Fruit fly (Drosophila melanogaster) whole organism, embryonic: ENCODE measurements around the gene Rbm13.

Experiments used
- CG10209 ChIP-seq: fragments of 200-800 bp; sonication (Bioruptor generic); optimal IDR thresholded peaks from 3 replicates; lab custom pipeline; 2017; ENCODE audit warnings: missing biosample characterization, mild to moderate bottlenecking, missing genetic modification characterization, missing genetic modification reagents
- CG11247 ChIP-seq: fragments of 200-800 bp; sonication (Bioruptor generic); IDR thresholded peaks from 2 replicates; pipeline ENCODE4 v1.3.6; 2022; ENCODE audit warnings: missing biosample characterization, missing genetic modification characterization
- CG11723 ChIP-seq: fragments of 200-800 bp; sonication (Bioruptor generic); optimal IDR thresholded peaks from 2 replicates; lab custom pipeline; 2017; ENCODE audit warnings: missing biosample characterization, mild to moderate bottlenecking, missing genetic modification characterization
- CG12769 ChIP-seq: fragments of 200-800 bp; sonication (Bioruptor generic); optimal IDR thresholded peaks from 2 replicates; lab custom pipeline; 2019; ENCODE audit warnings: missing biosample characterization, mild to moderate bottlenecking, missing genetic modification characterization, moderate library complexity
- CG13624 ChIP-seq: fragments of 200-800 bp; sonication (Bioruptor generic); optimal IDR thresholded peaks from 2 replicates; lab custom pipeline; 2016; ENCODE audit warnings: missing biosample characterization, missing genetic modification characterization
- CG15479 ChIP-seq: fragments of 200-800 bp; sonication (Bioruptor generic); optimal IDR thresholded peaks from 3 replicates; lab custom pipeline; 2019; ENCODE audit warnings: missing biosample characterization, mild to moderate bottlenecking, missing genetic modification characterization, moderate library complexity
- CG18011 ChIP-seq: fragments of 200-800 bp; sonication (Bioruptor generic); optimal IDR thresholded peaks from 2 replicates; lab custom pipeline; 2017; ENCODE audit warnings: missing biosample characterization, missing genetic modification characterization, mild to moderate bottlenecking, moderate library complexity, missing genotype
- CG2678 ChIP-seq: fragments of 200-800 bp; sonication (Bioruptor generic); optimal IDR thresholded peaks from 3 replicates; lab custom pipeline; 2019; ENCODE audit warnings: missing biosample characterization, mild to moderate bottlenecking, missing genetic modification characterization, moderate library complexity
- CG2875 ChIP-seq: fragments of 200-800 bp; sonication (Bioruptor generic); optimal IDR thresholded peaks from 2 replicates; lab custom pipeline; 2017; ENCODE audit warnings: missing biosample characterization, mild to moderate bottlenecking, missing genetic modification characterization, missing genetic modification reagents
- CG31365 ChIP-seq: fragments of 200-800 bp; sonication (Bioruptor generic); optimal IDR thresholded peaks from 2 replicates; lab custom pipeline; 2018; ENCODE audit warnings: missing biosample characterization, mild to moderate bottlenecking, missing genetic modification characterization
- CG3281 ChIP-seq: fragments of 200-800 bp; sonication (Bioruptor generic); optimal IDR thresholded peaks from 3 replicates; lab custom pipeline; 2017; ENCODE audit warnings: missing biosample characterization, mild to moderate bottlenecking, missing genetic modification characterization
- CG3847 ChIP-seq: fragments of 200-800 bp; sonication (Bioruptor generic); IDR thresholded peaks from 2 replicates; pipeline ENCODE4 v1.3.6; 2022; ENCODE audit warnings: missing biosample characterization, missing genetic modification characterization
- CG4707 ChIP-seq: fragments of 200-800 bp; sonication (Bioruptor generic); optimal IDR thresholded peaks from 2 replicates; lab custom pipeline; 2018; ENCODE audit warnings: missing biosample characterization, mild to moderate bottlenecking, missing genetic modification characterization, moderate library complexity
- CG6254 ChIP-seq: fragments of 200-800 bp; sonication (Bioruptor generic); optimal IDR thresholded peaks from 3 replicates; lab custom pipeline; 2017; ENCODE audit warnings: mild to moderate bottlenecking, missing biosample characterization, missing genetic modification reagents, missing genetic modification characterization
- CG7839 ChIP-seq: fragments of 200-800 bp; sonication (Bioruptor generic); optimal IDR thresholded peaks from 3 replicates; lab custom pipeline; 2018; ENCODE audit warnings: missing biosample characterization, mild to moderate bottlenecking, missing genetic modification characterization, moderate library complexity
- CG7928 ChIP-seq: fragments of 200-800 bp; sonication (Bioruptor generic); optimal IDR thresholded peaks from 2 replicates; lab custom pipeline; 2017; ENCODE audit warnings: missing biosample characterization, mild to moderate bottlenecking, missing genetic modification characterization
- CG8359 ChIP-seq: fragments of 200-800 bp; sonication (Bioruptor generic); optimal IDR thresholded peaks from 2 replicates; lab custom pipeline; 2017; ENCODE audit warnings: missing biosample characterization, mild to moderate bottlenecking, missing genetic modification characterization, borderline replicate concordance
- Camta ChIP-seq: fragments of 200-800 bp; sonication (Bioruptor generic); optimal IDR thresholded peaks from 2 replicates; lab custom pipeline; 2016; ENCODE audit warnings: missing biosample characterization, missing genetic modification characterization
- Dek ChIP-seq: fragments of 200-800 bp; sonication (Bioruptor generic); optimal IDR thresholded peaks from 3 replicates; lab custom pipeline; 2019; ENCODE audit warnings: missing biosample characterization, mild to moderate bottlenecking, missing genetic modification characterization, moderate library complexity
- Dp ChIP-seq: fragments of 200-800 bp; sonication (Bioruptor generic); optimal IDR thresholded peaks from 2 replicates; lab custom pipeline; 2018; ENCODE audit warnings: missing biosample characterization, mild to moderate bottlenecking, missing genetic modification characterization, moderate library complexity
- ERR ChIP-seq: fragments of 200-800 bp; sonication (Bioruptor generic); optimal IDR thresholded peaks from 2 replicates; lab custom pipeline; 2016; ENCODE audit warnings: missing biosample characterization, missing genetic modification characterization
- GATAe ChIP-seq: fragments of 200-800 bp; sonication (Bioruptor generic); conservative IDR thresholded peaks from 2 replicates; pipeline ENCODE4 v1.3.6; 2022; ENCODE audit warnings: missing biosample characterization, missing genetic modification characterization
- HmgZ ChIP-seq: fragments of 200-800 bp; sonication (Bioruptor generic); optimal IDR thresholded peaks from 2 replicates; lab custom pipeline; 2018; ENCODE audit warnings: missing biosample characterization, mild to moderate bottlenecking, missing genetic modification characterization
- Hr51 ChIP-seq, 2 experiments: fragments of 200-800 bp; sonication (Bioruptor generic); optimal IDR thresholded peaks; 2 replicates in 1 of 2; 3 replicates in 1 of 2; lab custom pipeline; 2016 to 2018; ENCODE audit warnings: missing biosample characterization in 2 of 2, missing genetic modification characterization in 2 of 2, mild to moderate bottlenecking in 1 of 2, moderate library complexity in 1 of 2
- MBD-R2 ChIP-seq: fragments of 200-800 bp; sonication (Bioruptor generic); IDR thresholded peaks from 2 replicates; pipeline ENCODE4 v1.3.6; 2022; ENCODE audit warnings: missing biosample characterization, missing genetic modification characterization
- PHDP ChIP-seq: fragments of 200-800 bp; sonication (Bioruptor generic); optimal IDR thresholded peaks from 3 replicates; lab custom pipeline; 2018; ENCODE audit warnings: missing biosample characterization, mild to moderate bottlenecking, missing genetic modification characterization, moderate library complexity
- Poxn ChIP-seq: fragments of 200-800 bp; sonication (Bioruptor generic); IDR thresholded peaks from 2 replicates; pipeline ENCODE4 v1.3.6; 2022; ENCODE audit warnings: missing biosample characterization, missing genetic modification characterization
- Scr ChIP-seq: fragments of 200-800 bp; sonication (Bioruptor generic); IDR thresholded peaks from 2 replicates; pipeline ENCODE4 v1.3.6; 2022; ENCODE audit warnings: missing biosample characterization, missing genetic modification characterization; ENCODE audit not compliant: partially characterized antibody
- Six4 ChIP-seq: fragments of 200-800 bp; sonication (Bioruptor generic); optimal IDR thresholded peaks from 2 replicates; lab custom pipeline; 2016; ENCODE audit warnings: missing biosample characterization, missing genetic modification characterization
- Tbp ChIP-seq: fragments of >200 bp; optimal IDR thresholded peaks from 2 replicates; lab custom pipeline; 2018; ENCODE audit warnings: missing biosample characterization, missing genetic modification characterization
- ato ChIP-seq: fragments of 200-800 bp; sonication (Bioruptor generic); IDR thresholded peaks from 2 replicates; pipeline ENCODE4 v1.3.6; 2022; ENCODE audit warnings: missing biosample characterization, missing genetic modification characterization; ENCODE audit not compliant: partially characterized antibody
- bab2 ChIP-seq: fragments of 200-800 bp; sonication (Bioruptor generic); optimal IDR thresholded peaks from 2 replicates; lab custom pipeline; 2016; ENCODE audit warnings: missing biosample characterization, missing genetic modification characterization
- br ChIP-seq: fragments of >200 bp; optimal IDR thresholded peaks from 2 replicates; lab custom pipeline; 2017
- chinmo ChIP-seq: fragments of 200-800 bp; sonication (Bioruptor generic); IDR thresholded peaks from 4 replicates; pipeline ENCODE4 v1.3.6; 2022; ENCODE audit warnings: missing biosample characterization, missing genetic modification characterization; ENCODE audit not compliant: partially characterized antibody
- crol ChIP-seq: fragments of 200-800 bp; sonication (Bioruptor generic); IDR thresholded peaks from 2 replicates; pipeline ENCODE4 v1.3.6; 2022; ENCODE audit warnings: missing biosample characterization, missing genetic modification characterization
- eve ChIP-seq, 2 experiments: fragments of >200 bp; optimal IDR thresholded peaks; 2 replicates each; lab custom pipeline; 2017; ENCODE audit warnings: missing biosample characterization in 2 of 2, missing genetic modification characterization in 2 of 2
- fd3F ChIP-seq: fragments of 200-800 bp; sonication (Bioruptor generic); optimal IDR thresholded peaks from 2 replicates; lab custom pipeline; 2018; ENCODE audit warnings: missing biosample characterization, mild to moderate bottlenecking, missing genetic modification characterization, moderate library complexity
- grau ChIP-seq: fragments of 200-800 bp; optimal IDR thresholded peaks from 3 replicates; lab custom pipeline; 2019; ENCODE audit warnings: missing biosample characterization, mild to moderate bottlenecking, missing genetic modification characterization, moderate library complexity
- h ChIP-seq: fragments of >200 bp; optimal IDR thresholded peaks from 2 replicates; lab custom pipeline; 2017
- nmo ChIP-seq: fragments of 200-800 bp; sonication (Bioruptor generic); optimal IDR thresholded peaks from 2 replicates; lab custom pipeline; 2018; ENCODE audit warnings: missing biosample characterization, mild to moderate bottlenecking, missing genetic modification characterization, moderate library complexity
- pfk ChIP-seq: fragments of 200-800 bp; sonication (Bioruptor generic); optimal IDR thresholded peaks from 2 replicates; lab custom pipeline; 2018; ENCODE audit warnings: missing biosample characterization, mild to moderate bottlenecking, missing genetic modification characterization, moderate library complexity
- phol ChIP-seq: fragments of 200-800 bp; sonication (Bioruptor generic); optimal IDR thresholded peaks from 3 replicates; lab custom pipeline; 2018; ENCODE audit warnings: missing biosample characterization, mild to moderate bottlenecking, missing genetic modification characterization, moderate library complexity
- prd ChIP-seq, 3 experiments: fragments of >200 bp in 2 of 3; fragments of 200-800 bp in 1 of 3; sonication (Bioruptor generic) in 1 of 3; optimal IDR thresholded peaks in 2 of 3; IDR thresholded peaks in 1 of 3; 2 replicates in 2 of 3; 3 replicates in 1 of 3; pipeline versions ENCODE4 v1.3.6 to Lab custom; 2017 to 2022; ENCODE audit warnings: missing biosample characterization in 1 of 3, missing genetic modification characterization in 1 of 3
- psq ChIP-seq: fragments of 200-800 bp; sonication (Bioruptor generic); optimal IDR thresholded peaks from 2 replicates; lab custom pipeline; 2017; ENCODE audit warnings: missing biosample characterization, missing genetic modification characterization
- schlank ChIP-seq: fragments of 200-800 bp; sonication (Bioruptor generic); optimal IDR thresholded peaks from 2 replicates; lab custom pipeline; 2018; ENCODE audit warnings: missing biosample characterization, mild to moderate bottlenecking, missing genetic modification characterization
- tio ChIP-seq: fragments of 200-800 bp; sonication (Bioruptor generic); optimal IDR thresholded peaks from 2 replicates; lab custom pipeline; 2017; ENCODE audit warnings: missing biosample characterization, missing genetic modification characterization, inconsistent platforms
- vfl ChIP-seq: fragments of 200-800 bp; sonication (Bioruptor generic); optimal IDR thresholded peaks from 2 replicates; lab custom pipeline; 2016; ENCODE audit warnings: missing biosample characterization, missing genetic modification characterization
- zen ChIP-seq: fragments of 200-800 bp; sonication (Bioruptor generic); optimal IDR thresholded peaks from 3 replicates; lab custom pipeline; 2018; ENCODE audit warnings: missing biosample characterization, mild to moderate bottlenecking, missing genetic modification characterization, moderate library complexity
- zf30C ChIP-seq: fragments of 200-800 bp; sonication (Bioruptor generic); optimal IDR thresholded peaks from 3 replicates; lab custom pipeline; 2018; ENCODE audit warnings: missing biosample characterization, mild to moderate bottlenecking, missing genetic modification characterization

Gene Rbm13

dm6 chrX:8897859-8898427 is 3.6 kb upstream of the Rbm13 start, which contains the start of gene Moe (continued):
- TF ChIP-seq CG13624 (GFP tag; lab: Kevin White, UChicago) (peak; percentile 64), CG2678 (tag; lab: Kevin White, UChicago) (peak; percentile 4), CG11247 (GFP tag; lab: Robert Waterston, UW) (peak; percentile 45; the same call in 1 of the 2 replicates), eve (GFP tag; optimal IDR thresholded peaks at IDR 0.05; lab: Kevin White, UChicago) (peak in 1 of 2 experiments; percentile 75), Dek (tag; lab: Kevin White, UChicago) (peak; percentile 4), br (no peak), phol (tag; lab: Kevin White, UChicago) (peak; percentile 50), CG31365 (tag; lab: Kevin White, UChicago) (no peak), Hr51 (GFP tag; optimal IDR thresholded peaks at IDR 0.05; lab: Kevin White, UChicago) (peak in 1 of 2 experiments; percentile 39), MBD-R2 (GFP tag; lab: Robert Waterston, UW) (peak; percentile 59), HmgZ (tag; lab: Kevin White, UChicago) (peak; percentile 30), bab2 (GFP tag; lab: Kevin White, UChicago) (peak; percentile 64), GATAe (GFP tag; lab: Robert Waterston, UW) (no peak), vfl (GFP tag; lab: Kevin White, UChicago) (peak; percentile 59), Camta (peak; percentile 54), fd3F (GFP tag; lab: Kevin White, UChicago) (no peak), CG8359 (GFP tag; lab: Kevin White, UChicago) (no peak), CG6254 (no peak), prd (optimal IDR thresholded peaks at IDR 0.05; lab: Kevin White, UChicago) (no peak), prd (GFP tag; IDR thresholded peaks at IDR 0.05; lab: Robert Waterston, UW) (peak; percentile 58; the same call in 2 of the 3 replicates), schlank (tag; lab: Kevin White, UChicago) (no peak), crol (GFP tag; lab: Robert Waterston, UW) (no peak), zf30C (GFP tag; lab: Kevin White, UChicago) (peak; percentile 10), Scr (peak; percentile 83), grau (peak; percentile 39), CG11723 (GFP tag; lab: Kevin White, UChicago) (no peak), ato (GFP tag; lab: Robert Waterston, UW) (peak; percentile 56; the same call in 1 of the 2 replicates), Six4 (peak; percentile 23), PHDP (tag; lab: Kevin White, UChicago) (no peak), pfk (GFP tag; lab: Kevin White, UChicago) (no peak), CG7839 (tag; lab: Kevin White, UChicago) (peak; percentile 23), zen (tag; lab: Kevin White, UChicago) (peak; percentile 25), psq (peak; percentile 68), Tbp (GFP tag; lab: Kevin White, UChicago) (no peak), CG3281 (no peak), CG7928 (GFP tag; lab: Kevin White, UChicago) (no peak), CG10209 (no peak), h (lab: Kevin White, UChicago) (no peak), ERR (GFP tag; lab: Kevin White, UChicago) (peak; percentile 55), Poxn (GFP tag; lab: Robert Waterston, UW) (no peak), CG3847 (GFP tag; lab: Robert Waterston, UW) (peak; percentile 78), chinmo (GFP tag; lab: Robert Waterston, UW) (0 out of 4 replicates have a peak, but pooled peaks have one; percentile 41), CG18011 (GFP tag; lab: Kevin White, UChicago) (peak; percentile 8), CG2875 (no peak), tio (GFP tag; lab: Kevin White, UChicago) (no peak), CG4707 (GFP tag; lab: Kevin White, UChicago) (no peak), nmo (GFP tag; lab: Kevin White, UChicago) (peak; percentile 70), Dp (GFP tag; lab: Kevin White, UChicago) (peak; percentile 84), CG15479 (GFP tag; lab: Kevin White, UChicago) (peak; percentile 6), CG12769 (tag; lab: Kevin White, UChicago) (no peak)
